Worm (Caenorhabditis elegans): ENCODE measurements around the gene CD4.8.
A peak's percentile ranks its signal among the peaks of the same experiment; 100 is the strongest.

Gene CD4.8

DNA sequence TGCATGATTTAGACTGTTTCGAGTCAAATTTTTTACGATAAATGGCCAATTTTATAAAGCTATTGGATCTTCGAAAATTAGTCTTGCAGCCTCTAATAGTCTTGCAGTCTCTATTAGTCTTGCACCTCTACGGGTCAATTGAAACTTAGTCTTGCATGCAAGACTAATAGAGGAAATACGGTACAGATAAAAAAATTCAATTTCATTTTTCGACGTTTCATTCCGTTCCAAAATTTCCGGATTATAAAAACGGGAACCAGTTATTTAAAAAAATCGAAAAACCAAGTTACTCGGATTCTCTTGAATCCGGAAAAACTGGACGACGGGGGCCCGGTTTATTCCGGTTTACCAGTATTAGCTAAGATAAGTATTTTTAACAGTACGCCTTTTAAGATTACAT is 20.2 kb upstream of the CD4.8 start, which contains the start of gene M03E7.1:
M03E7.1 (plus strand) TSS at position 301 of the 400 bp plus-strand sequence.
- TF ChIP-seq lsy-2 (tag; optimal IDR thresholded peaks at IDR 0.05): no peak
- TF ChIP-seq nhr-11 (tag; optimal IDR thresholded peaks at IDR 0.05): no peak
- no peak for TF ChIP-seq dpl-1 (GFP tag; optimal IDR thresholded peaks at IDR 0.05)
- no peak for TF ChIP-seq nhr-84 (tag; optimal IDR thresholded peaks at IDR 0.05)
- TF ChIP-seq zip-4 (GFP tag; optimal IDR thresholded peaks at IDR 0.05): no peak
- no peak for TF ChIP-seq rnt-1 (tag; optimal IDR thresholded peaks at IDR 0.05)
- no peak for TF ChIP-seq sox-4 (tag; optimal IDR thresholded peaks at IDR 0.05)
- no peak for TF ChIP-seq lin-35 (GFP tag; optimal IDR thresholded peaks at IDR 0.05)
- no peak for TF ChIP-seq hlh-4 (tag; optimal IDR thresholded peaks at IDR 0.05)
- TF ChIP-seq C04F5.9 (tag; optimal IDR thresholded peaks at IDR 0.05): no peak
- TF ChIP-seq unc-98 (GFP tag; IDR thresholded peaks at IDR 0.05): no peak
- TF ChIP-seq ceh-63 (GFP tag; optimal IDR thresholded peaks at IDR 0.05): no peak
- TF ChIP-seq egl-27 (tag; optimal IDR thresholded peaks at IDR 0.05): no peak
- TF ChIP-seq jun-1 (tag; optimal IDR thresholded peaks at IDR 0.05): no peak
- no peak for TF ChIP-seq lin-13 (GFP tag; optimal IDR thresholded peaks at IDR 0.05)
- no peak for TF ChIP-seq fos-1 (tag; optimal IDR thresholded peaks at IDR 0.05)
- no peak for TF ChIP-seq tlp-1 (tag; optimal IDR thresholded peaks at IDR 0.05)

DNA sequence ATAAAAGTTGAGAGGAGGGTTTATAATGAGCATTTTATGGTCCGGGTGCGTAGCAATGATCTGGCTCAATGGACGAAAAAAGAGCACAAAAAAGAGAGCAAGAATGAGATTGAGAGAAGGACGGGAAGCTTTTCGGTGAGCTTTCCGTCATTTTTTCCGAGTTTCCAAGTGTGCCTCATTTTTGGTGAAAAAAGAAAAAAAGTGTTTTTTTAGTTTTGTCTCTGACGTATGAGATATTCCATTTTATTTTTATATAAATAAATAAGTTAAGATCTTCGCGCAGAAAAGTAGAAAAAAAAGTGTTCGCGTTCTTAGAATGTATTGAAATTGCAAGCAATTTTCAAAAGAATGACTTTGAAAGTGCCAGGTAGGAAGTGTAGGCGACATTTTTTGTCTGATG is 18.9 kb upstream of the CD4.8 start, which contains the start of gene memb-2:
memb-2 (minus strand) TSS at position 101 of the 400 bp plus-strand sequence.
- TF ChIP-seq nhr-84 (tag; optimal IDR thresholded peaks at IDR 0.05): no peak
- no peak for TF ChIP-seq unc-130 (tag; optimal IDR thresholded peaks at IDR 0.05)
- no peak for TF ChIP-seq hpl-2 (GFP tag; optimal IDR thresholded peaks at IDR 0.05)
- TF ChIP-seq ama-1 (optimal IDR thresholded peaks at IDR 0.05): no peak
- TF ChIP-seq C16A3.4 (tag; optimal IDR thresholded peaks at IDR 0.05): no peak
- TF ChIP-seq ztf-11 (tag; optimal IDR thresholded peaks at IDR 0.05): no peak

DNA sequence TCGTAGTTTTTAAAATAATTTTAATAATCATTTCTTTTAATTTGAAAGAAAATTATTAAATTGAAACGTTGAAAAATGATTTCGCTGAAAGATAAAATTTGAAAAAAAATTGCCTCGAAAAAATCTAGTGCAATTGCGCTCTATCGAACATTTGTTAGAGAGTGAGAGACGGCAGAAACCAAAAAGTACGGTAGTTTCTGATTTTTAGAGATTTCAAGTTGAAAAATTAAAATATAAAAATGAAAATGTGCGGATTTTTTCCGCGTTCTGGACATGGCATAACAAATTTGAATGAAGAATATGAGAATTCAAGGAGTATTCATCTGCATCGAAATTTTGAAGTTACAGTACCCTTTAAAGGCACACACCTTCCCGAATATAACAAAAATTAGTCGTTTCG is 18.2 kb upstream of the CD4.8 start:
- TF ChIP-seq mep-1 (tag; optimal IDR thresholded peaks at IDR 0.05) (peak; percentile 23), dpl-1 (GFP tag; optimal IDR thresholded peaks at IDR 0.05) (peak in 1 of 3 experiments; percentile 61), grh-1 (GFP tag; IDR thresholded peaks at IDR 0.05) (no peak), lsy-2 (tag; optimal IDR thresholded peaks at IDR 0.05) (peak in 1 of 2 experiments; percentile 79), efl-1 (optimal IDR thresholded peaks at IDR 0.05) (peak; percentile 25 to 45), efl-1 (GFP tag; optimal IDR thresholded peaks at IDR 0.05 in 1 of 2) (peak; percentile 30 to 69), lin-35 (GFP tag; optimal IDR thresholded peaks at IDR 0.05) (peak in 1 of 2 experiments; percentile 53)

ce11 chrV:5617301-5617700 is 16.1 kb upstream of the CD4.8 start, which contains the start of gene M03E7.2:
TSS of gene M03E7.2 (plus strand) at chrV:5617601.
- TF ChIP-seq nhr-84 (tag; optimal IDR thresholded peaks at IDR 0.05) (no peak), efl-1 (optimal IDR thresholded peaks at IDR 0.05) (no peak), efl-1 (GFP tag; optimal IDR thresholded peaks at IDR 0.05 in 1 of 2) (peak in 1 of 2 experiments; percentile 83), nhr-20 (tag; optimal IDR thresholded peaks at IDR 0.05) (no peak), C16A3.4 (tag; optimal IDR thresholded peaks at IDR 0.05) (no peak)

DNA sequence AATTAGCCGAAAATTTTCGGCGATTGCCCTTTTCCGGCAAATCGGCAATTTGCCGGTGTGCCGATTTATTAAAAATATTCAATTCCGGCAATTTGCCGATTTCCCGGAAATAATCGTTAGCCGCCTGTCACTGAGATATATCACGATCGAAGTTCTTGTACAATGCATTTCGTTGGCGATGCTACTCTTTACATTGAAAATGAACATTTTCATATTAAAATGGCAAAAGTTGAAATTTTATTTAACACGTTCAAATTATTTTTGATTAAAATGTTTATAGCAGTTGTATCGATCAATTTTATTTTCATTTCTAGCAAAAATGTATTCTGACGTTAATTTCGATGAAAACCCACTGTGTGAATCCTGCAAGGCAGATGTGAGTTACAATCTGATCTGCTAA is 13.6 kb upstream of the CD4.8 start, which contains the start of gene M03E7.3:
M03E7.3 (plus strand) TSS at position 301 of the 400 bp plus-strand sequence.
- no peak for TF ChIP-seq nhr-77 (tag; optimal IDR thresholded peaks at IDR 0.05)
- no peak for TF ChIP-seq ceh-82 (tag; optimal IDR thresholded peaks at IDR 0.05)
- no peak for TF ChIP-seq zag-1 (tag; optimal IDR thresholded peaks at IDR 0.05)
- TF ChIP-seq unc-130 (tag; optimal IDR thresholded peaks at IDR 0.05): no peak
- TF ChIP-seq C16A3.4 (tag; optimal IDR thresholded peaks at IDR 0.05): no peak
- no peak for TF ChIP-seq pqm-1 (tag; optimal IDR thresholded peaks at IDR 0.05)
- no peak for TF ChIP-seq elt-2 (tag; optimal IDR thresholded peaks at IDR 0.05)
- TF ChIP-seq nhr-237 (tag; optimal IDR thresholded peaks at IDR 0.05): no peak
- TF ChIP-seq hpl-2 (GFP tag; optimal IDR thresholded peaks at IDR 0.05): no peak
- no peak for TF ChIP-seq sox-4 (tag; optimal IDR thresholded peaks at IDR 0.05)
- TF ChIP-seq mdl-1 (tag; optimal IDR thresholded peaks at IDR 0.05): no peak
- no peak for TF ChIP-seq nhr-47 (tag; optimal IDR thresholded peaks at IDR 0.05)
- TF ChIP-seq nhr-11 (tag; optimal IDR thresholded peaks at IDR 0.05): no peak
- TF ChIP-seq lsy-2 (tag; optimal IDR thresholded peaks at IDR 0.05): no peak
- TF ChIP-seq ets-5 (GFP tag; IDR thresholded peaks at IDR 0.05): no peak
- no peak for TF ChIP-seq mab-9 (GFP tag; IDR thresholded peaks at IDR 0.05)
- no peak for TF ChIP-seq unc-98 (GFP tag; IDR thresholded peaks at IDR 0.05)
- no peak for TF ChIP-seq unc-62 (GFP tag; optimal IDR thresholded peaks at IDR 0.05)
- TF ChIP-seq pax-3 (tag; optimal IDR thresholded peaks at IDR 0.05): no peak
- no peak for TF ChIP-seq ztf-11 (tag; optimal IDR thresholded peaks at IDR 0.05)

Data from whole organism, L1 larva.